Worm (Caenorhabditis elegans): ENCODE results near the gene nth-1.
A peak's percentile ranks its signal among the peaks of the same experiment; 100 is the strongest.

Gene nth-1

ce11 chrIII:4280215-4281173 is 13.6 kb downstream of the nth-1 start, which contains the start of gene sup-26 (continued):
- TF ChIP-seq ama-1 (optimal IDR thresholded peaks at IDR 0.05) (no peak), rbr-2 (tag; optimal IDR thresholded peaks at IDR 0.05) (peak; percentile 32), sdz-12 (GFP tag; optimal IDR thresholded peaks at IDR 0.05) (peak; percentile 20), ceh-20 (GFP tag; IDR thresholded peaks at IDR 0.05) (no peak), aha-1 (tag) (peak; percentile 90), ces-1 (GFP tag; optimal IDR thresholded peaks at IDR 0.05) (no peak), R02D3.7 (tag; optimal IDR thresholded peaks at IDR 0.05) (no peak), dve-1 (tag; optimal IDR thresholded peaks at IDR 0.05; ENCODE audit: insufficient read depth) (peak; percentile 5), zfp-3 (GFP tag; conservative IDR thresholded peaks at IDR 0.05) (no peak), attf-4 (tag; optimal IDR thresholded peaks at IDR 0.05) (no peak), ceh-82 (tag; optimal IDR thresholded peaks at IDR 0.05) (no peak), F44E2.7 (GFP tag; IDR thresholded peaks at IDR 0.05) (no peak), daf-8 (GFP tag; IDR thresholded peaks at IDR 0.05) (no peak), dmd-6 (GFP tag; IDR thresholded peaks at IDR 0.05) (no peak), F10B5.3 (tag; optimal IDR thresholded peaks at IDR 0.05) (peak; percentile 29), unc-62 (GFP tag; optimal IDR thresholded peaks at IDR 0.05 in 1 of 2) (peak in 1 of 2 experiments; percentile 57), unc-62 (tag; optimal IDR thresholded peaks at IDR 0.05) (no peak), mdt-29 (GFP tag; IDR thresholded peaks at IDR 0.05) (no peak), unc-39 (tag; optimal IDR thresholded peaks at IDR 0.05) (no peak), ceh-28 (tag; optimal IDR thresholded peaks at IDR 0.05) (no peak), Y48G9A.11 (GFP tag; IDR thresholded peaks at IDR 0.05) (no peak), unc-130 (GFP tag; optimal IDR thresholded peaks at IDR 0.05) (no peak), lin-39 (tag; optimal IDR thresholded peaks at IDR 0.05) (no peak)

- no peak for TF ChIP-seq lin-29 (GFP tag; IDR thresholded peaks at IDR 0.05)
- peak; percentile 16; the same call in 1 of the 2 replicates for TF ChIP-seq egl-43 (GFP tag; IDR thresholded peaks at IDR 0.05)
- TF ChIP-seq nhr-237 (tag; optimal IDR thresholded peaks at IDR 0.05) = no peak
- TF ChIP-seq unc-62 (GFP tag; optimal IDR thresholded peaks at IDR 0.05 in 1 of 2) = peak in 1 of 2 experiments; percentile 47
- no peak for TF ChIP-seq unc-62 (tag; optimal IDR thresholded peaks at IDR 0.05)
- no peak for TF ChIP-seq nhr-102 (tag; optimal IDR thresholded peaks at IDR 0.05)
- TF ChIP-seq ZK546.5 (tag; optimal IDR thresholded peaks at IDR 0.05) = no peak
Measured at ce11 chrIII:4278203-4278602, 15.8 kb downstream of the nth-1 start.

- TF ChIP-seq lsy-2 (tag; optimal IDR thresholded peaks at IDR 0.05) (no peak), ceh-62 (tag; optimal IDR thresholded peaks at IDR 0.05) (no peak), madf-9 (GFP tag; conservative IDR thresholded peaks at IDR 0.05) (no peak), sdz-12 (GFP tag; optimal IDR thresholded peaks at IDR 0.05) (no peak), aha-1 (tag) (peak; percentile 58), mes-2 (tag; optimal IDR thresholded peaks at IDR 0.05; ENCODE audit: poor library complexity, severe bottlenecking) (peak; percentile 6), hlh-11 (tag; optimal IDR thresholded peaks at IDR 0.05) (no peak), zag-1 (tag; optimal IDR thresholded peaks at IDR 0.05) (no peak), ceh-82 (tag; optimal IDR thresholded peaks at IDR 0.05) (no peak), mdl-1 (tag; optimal IDR thresholded peaks at IDR 0.05) (no peak), arid-1 (GFP tag; conservative IDR thresholded peaks at IDR 0.05) (no peak), ces-1 (GFP tag; optimal IDR thresholded peaks at IDR 0.05) (no peak), unc-62 (GFP tag; optimal IDR thresholded peaks at IDR 0.05 in 1 of 2) (peak in 1 of 2 experiments; percentile 53), unc-62 (tag; optimal IDR thresholded peaks at IDR 0.05) (no peak)
Measured at ce11 chrIII:4277762-4278161, 16.3 kb downstream of the nth-1 start.

Measured in whole organism, L4 larva.